Fruit fly (Drosophila melanogaster) whole organism, larva: ENCODE data around the gene NC2beta.

Experiments
- noc ChIP-seq: fragments of 200-800 bp; sonication (Bioruptor generic); optimal IDR thresholded peaks from 3 replicates; lab custom pipeline; 2019; ENCODE audit warnings: missing biosample characterization, mild to moderate bottlenecking, missing genetic modification characterization, moderate library complexity

NC2beta gene

DNA sequence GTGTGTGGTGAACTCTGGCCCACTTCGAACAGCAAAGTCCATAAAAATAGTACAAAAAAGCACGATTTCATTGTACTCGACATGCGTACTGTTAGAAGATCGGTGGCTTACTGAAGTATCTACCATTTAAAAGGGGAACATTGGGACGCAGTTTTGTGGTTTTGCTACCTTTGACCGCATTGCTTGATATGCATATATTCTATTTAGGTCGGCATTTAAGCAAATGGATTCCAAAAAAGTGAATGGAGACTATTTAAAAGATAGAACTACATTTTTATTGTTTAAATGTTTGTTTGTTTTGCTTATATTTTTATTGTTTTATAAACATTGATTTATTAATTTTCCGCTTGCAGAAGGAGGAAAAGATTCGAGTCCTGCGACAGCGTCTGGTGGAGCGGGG, 24.0 kb downstream of the NC2beta start, which contains the start of gene CG31832:
TSS of gene CG31832 (minus strand) at position 101 of the 400 bp plus-strand sequence.
- no peak for TF ChIP-seq noc (tag; lab: Kevin White, UChicago)

DNA sequence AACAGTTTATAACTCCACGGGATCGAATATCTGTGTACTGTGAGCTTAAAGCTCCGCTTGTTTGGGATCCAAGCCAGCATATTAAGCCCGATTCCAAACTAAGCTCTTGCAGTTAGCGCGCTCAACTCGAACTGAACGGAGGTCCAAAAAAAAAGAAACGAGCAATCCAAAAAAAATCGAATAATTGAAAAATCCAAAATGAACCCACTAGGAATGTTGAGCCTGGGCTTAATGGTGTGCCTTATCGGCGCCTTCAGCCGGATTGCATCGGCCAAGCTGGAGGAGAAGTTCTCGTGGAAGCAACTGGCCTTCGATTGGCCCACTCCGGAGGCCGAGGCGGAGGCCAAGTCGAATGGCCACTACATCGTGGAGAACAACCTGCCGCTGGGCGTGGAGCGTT, 27.8 kb downstream of the NC2beta start, which contains the start of gene yellow-c:
TSS of gene yellow-c (plus strand) at position 29 of the 400 bp plus-strand sequence.
- TF ChIP-seq noc (tag; lab: Kevin White, UChicago) = no peak

DNA sequence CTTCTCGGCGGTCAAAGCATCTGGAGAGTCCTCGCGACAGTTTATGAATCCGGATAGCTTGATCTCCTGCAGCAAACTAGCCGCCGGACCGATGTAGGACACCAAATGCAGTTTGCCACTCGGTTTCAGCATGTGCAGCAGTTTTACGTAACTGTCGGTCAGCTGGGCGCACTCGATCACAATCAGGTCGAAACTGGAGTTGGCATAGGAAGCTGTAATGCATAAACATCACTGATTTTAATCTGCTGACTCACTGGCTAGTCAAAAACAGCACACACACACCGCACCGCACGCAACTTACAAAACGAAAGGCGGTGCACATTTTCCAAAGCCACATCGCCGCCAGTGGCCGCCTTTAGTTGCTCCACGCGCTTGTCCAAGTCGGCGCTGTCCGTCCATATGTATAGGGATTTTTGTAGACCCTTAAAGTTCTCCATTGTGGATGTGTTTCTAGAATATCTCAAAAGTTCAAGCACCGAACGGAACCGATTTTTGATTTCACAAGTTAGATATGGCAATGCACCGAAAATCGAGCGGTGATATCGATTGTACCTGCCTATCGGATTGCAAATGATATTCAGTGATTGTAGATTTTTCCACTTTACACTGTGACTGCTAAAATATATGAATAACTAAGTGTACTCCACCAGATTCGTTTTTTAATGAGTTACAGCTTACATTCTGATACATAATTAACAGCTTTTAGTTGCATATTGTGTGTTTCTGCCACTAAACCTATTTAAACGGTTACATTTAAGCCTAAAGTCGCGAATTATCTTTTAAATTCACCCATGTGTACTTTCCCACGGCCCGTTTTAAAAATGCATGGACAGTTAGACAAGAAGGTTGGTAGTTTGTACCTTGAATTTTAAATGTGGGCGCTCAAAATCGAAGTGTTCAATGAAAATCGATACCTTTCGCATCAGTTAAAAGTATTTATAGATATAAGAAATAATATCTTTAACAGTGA, 31.0 kb downstream of the NC2beta start, which contains the start of gene CIAPIN1:
TSS of gene CIAPIN1 (minus strand) at position 523 of the 970 bp plus-strand sequence.
- TF ChIP-seq noc (tag; lab: Kevin White, UChicago) = no peak

DNA sequence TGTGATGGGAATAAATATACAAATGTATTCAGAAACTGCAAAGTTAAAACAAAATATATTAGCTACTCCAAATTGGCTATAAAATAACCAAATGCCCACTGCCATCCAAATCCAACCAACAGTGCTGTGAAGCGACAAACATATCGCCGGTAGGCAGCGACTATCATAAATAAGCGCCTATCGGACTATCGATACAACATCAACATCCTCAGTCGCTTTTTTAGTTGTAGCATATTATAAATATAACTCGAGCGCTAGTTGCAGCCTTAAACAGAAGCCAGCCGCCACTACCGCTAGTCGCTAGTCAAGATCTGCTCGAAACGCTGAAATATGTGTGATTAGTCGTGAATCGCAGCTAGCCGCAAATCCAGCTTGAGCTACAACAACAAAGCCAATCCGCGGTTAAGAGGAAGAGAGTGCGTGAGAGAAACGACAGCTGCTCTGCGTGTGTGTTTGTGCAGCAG, 31.7 kb downstream of the NC2beta start:
- no peak for TF ChIP-seq noc (tag; lab: Kevin White, UChicago)

DNA sequence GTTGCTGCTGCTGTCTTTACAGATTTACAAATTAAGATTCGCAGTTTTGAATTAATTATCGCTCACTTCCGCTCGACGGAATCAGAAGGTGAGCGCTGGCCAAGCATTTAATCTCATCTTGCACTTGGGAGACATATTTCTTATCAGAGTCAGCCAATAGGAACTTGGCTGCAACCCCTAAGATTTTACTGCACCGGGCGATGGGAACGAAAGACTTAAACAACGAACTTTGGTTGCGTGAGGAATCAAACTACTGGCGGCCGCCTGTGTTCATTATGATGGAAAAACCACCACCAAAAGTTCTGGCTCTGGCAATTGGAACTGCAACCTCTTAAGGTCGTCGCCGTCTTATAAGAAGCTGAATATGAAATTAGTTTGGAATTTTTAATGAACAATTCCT, 36.1 kb downstream of the NC2beta start:
- no peak for TF ChIP-seq noc (tag; lab: Kevin White, UChicago)

DNA sequence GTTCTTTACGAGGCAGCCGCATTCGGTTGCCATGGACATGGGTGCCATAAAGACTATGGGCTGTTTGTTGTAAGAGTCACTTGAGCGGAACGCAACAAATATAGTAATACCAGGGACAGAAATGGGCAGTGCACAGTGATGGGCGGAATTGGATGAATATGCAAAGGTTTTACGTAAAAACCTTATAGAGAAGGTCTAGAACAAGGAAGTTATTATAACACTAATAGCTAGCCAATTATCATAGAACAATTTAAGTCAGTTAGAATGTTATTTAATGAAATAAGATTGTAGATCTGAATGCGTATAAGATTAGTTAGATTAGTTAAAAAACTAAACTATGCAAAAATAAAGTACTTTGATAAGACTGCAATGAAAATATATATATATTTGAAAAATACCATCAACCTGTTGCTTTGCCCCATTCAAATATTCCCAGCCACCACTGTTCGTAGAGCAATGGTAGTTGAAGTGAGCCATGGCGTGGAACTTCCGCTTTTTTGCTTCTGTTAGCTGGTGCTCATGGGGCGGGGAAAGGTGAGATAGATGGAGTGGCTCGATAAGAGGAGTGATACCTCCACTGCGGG, 45.3 kb downstream of the NC2beta start:
- no peak for TF ChIP-seq noc (tag; lab: Kevin White, UChicago)

DNA sequence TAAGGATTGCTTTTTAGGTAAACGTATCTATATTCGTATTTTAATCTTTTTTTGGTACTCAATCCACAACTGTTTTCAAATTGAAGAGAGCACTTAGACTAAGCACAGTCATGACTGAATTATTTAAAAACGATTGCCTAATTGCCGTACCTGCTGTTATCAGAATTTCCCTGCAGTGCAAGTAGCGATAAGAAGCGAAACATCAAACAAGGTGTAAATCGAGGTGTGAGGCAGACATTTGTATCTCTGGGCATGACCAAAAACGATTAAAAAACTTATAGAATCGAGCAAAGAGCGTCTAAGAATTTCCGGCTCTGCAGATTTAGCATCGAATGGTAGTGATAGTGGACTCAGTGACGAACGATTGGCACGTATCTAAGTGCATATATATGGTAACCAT, 47.5 kb downstream of the NC2beta start:
- no peak for TF ChIP-seq noc (tag; lab: Kevin White, UChicago)

DNA sequence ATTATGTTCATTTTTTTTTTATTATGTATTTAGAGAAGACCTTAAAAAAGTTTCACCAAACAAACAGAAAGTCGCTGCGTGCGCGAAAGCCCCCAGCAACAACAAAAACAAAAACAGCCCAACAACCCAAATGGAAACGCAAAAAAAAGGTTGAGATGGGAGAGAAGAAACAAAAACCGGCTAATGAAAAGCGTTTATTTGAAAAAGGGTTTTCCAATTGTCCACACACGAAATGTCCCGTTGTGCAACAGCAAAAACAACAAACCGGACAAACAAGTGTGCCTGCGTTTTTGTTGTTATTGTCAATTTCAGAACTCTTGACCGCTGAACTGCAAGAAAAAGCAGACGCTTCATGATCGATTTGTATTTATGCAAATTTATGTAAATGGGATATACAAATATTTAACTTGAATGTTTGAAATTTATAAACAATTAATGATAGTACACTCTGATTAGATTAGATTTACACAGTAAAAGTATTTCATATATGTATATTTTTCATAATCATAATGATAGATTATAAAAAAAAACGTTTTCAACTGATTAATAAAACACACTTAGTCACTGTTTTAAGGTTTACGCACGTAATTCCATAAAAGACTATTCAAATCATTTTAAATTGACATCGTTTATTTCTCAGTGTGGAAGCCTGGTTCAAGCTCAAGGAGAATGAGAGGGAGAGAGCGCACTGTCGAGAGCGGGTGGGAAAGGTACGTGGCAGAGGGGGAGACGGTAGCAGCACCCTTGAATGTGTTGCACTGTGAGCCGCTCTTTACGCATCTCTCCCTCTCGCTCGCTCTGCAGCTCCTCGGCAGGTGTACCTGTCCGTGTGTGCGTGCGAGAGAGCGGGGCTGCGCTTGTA, 49.0 kb downstream of the NC2beta start:
- peak; percentile 65 for TF ChIP-seq noc (tag; lab: Kevin White, UChicago)

DNA sequence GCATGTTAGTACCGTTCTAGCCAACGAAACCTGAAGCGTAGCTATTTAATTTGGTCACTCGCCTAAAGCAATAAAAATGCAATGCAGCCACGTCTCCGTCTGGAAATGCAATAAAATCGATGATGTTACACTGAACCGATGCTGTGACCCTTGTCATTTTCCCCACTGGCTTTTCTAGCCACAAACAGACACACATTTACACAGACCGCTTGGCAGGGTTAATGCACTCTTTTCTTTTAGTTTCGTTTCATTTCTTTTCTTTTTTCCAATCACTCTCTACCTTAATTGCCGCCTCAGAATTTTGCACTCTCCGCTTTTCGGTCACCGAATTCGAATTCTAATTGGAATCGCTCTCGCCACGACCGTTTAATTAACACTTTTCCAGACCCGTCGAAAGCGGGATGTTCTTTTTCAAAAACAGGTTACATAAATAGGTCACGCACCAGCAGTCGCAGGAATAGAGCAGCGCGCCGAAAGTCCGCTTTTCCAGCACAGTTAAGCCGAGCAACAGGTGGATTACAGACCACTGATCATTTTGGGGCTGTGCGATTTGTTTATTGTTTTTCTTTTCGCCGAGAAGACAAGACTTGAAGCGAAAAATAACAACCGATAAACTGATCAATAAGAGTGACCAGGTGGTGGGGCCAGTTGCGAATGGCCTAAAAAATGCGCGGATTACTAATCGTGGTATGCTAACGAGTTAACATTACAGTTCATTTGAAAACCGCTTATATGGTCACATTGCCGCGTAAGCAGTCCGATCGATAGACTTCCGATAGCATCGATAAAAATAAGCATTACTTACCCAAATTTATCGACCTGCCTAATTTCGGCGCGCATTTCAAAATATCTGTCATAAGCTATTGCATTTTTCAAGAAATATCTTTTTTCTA, 49.9 kb downstream of the NC2beta start, which contains the start of gene ck:
TSS of gene ck (minus strand) at position 638 of the 893 bp plus-strand sequence.
- TF ChIP-seq noc (tag; lab: Kevin White, UChicago) = no peak

DNA sequence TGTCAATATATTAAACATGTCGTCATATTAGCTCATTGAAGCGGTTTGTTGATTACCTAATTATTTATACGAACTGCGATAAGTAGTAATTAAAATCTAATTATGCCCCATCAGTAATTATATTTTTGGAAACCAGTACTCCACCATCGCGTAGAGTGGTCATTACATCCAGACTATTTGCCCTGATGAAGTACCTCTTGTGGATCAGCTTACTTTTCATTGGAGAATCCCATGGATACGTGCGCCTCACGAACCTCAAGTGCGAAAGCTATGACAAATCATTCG, 50.4 kb downstream of the NC2beta start, which contains the start of gene CG33679:
TSS of gene CG33679 (plus strand) at position 186 of the 285 bp plus-strand sequence.
- no peak for TF ChIP-seq noc (tag; lab: Kevin White, UChicago)
